Fruit fly (Drosophila melanogaster) whole organism, embryonic: ENCODE measurements around the gene CG2854.

Experiments used
- Ada2b ChIP-seq: fragments of 200-800 bp; sonication (Bioruptor generic); IDR thresholded peaks from 2 replicates; pipeline ENCODE4 v1.3.6; 2022; ENCODE audit warnings: missing biosample characterization, missing genetic modification characterization
- Atf-2 ChIP-seq: fragments of 200-800 bp; sonication (Bioruptor generic); optimal IDR thresholded peaks from 2 replicates; lab custom pipeline; 2016; ENCODE audit warnings: missing biosample characterization, missing genetic modification characterization
- B-H2 ChIP-seq: fragments of 200-800 bp; sonication (Bioruptor generic); optimal IDR thresholded peaks from 2 replicates; lab custom pipeline; 2018; ENCODE audit warnings: missing biosample characterization, mild to moderate bottlenecking, missing genetic modification characterization
- Blimp-1 ChIP-seq: fragments of 200-800 bp; sonication (Bioruptor generic); optimal IDR thresholded peaks from 3 replicates; lab custom pipeline; 2018; ENCODE audit warnings: missing biosample characterization, missing genetic modification characterization, mild to moderate bottlenecking, moderate library complexity, missing genetic modification reagents
- CG14965 ChIP-seq: fragments of 200-800 bp; sonication (Bioruptor generic); optimal IDR thresholded peaks from 2 replicates; lab custom pipeline; 2016; ENCODE audit warnings: missing biosample characterization, missing genetic modification characterization, borderline replicate concordance
- CG1529 ChIP-seq: fragments of 200-800 bp; sonication (Bioruptor generic); optimal IDR thresholded peaks from 3 replicates; lab custom pipeline; 2018; ENCODE audit warnings: missing biosample characterization, missing genetic modification characterization
- CG2120 ChIP-seq: fragments of 200-800 bp; sonication (Bioruptor generic); optimal IDR thresholded peaks from 3 replicates; lab custom pipeline; 2016; ENCODE audit warnings: missing biosample characterization, missing genetic modification characterization
- CG2199 ChIP-seq: fragments of 200-800 bp; sonication (Bioruptor generic); IDR thresholded peaks from 3 replicates; pipeline ENCODE4 v1.3.6; 2022; ENCODE audit warnings: missing biosample characterization, missing genetic modification characterization
- CG31224 ChIP-seq: fragments of 200-800 bp; sonication (Bioruptor generic); IDR thresholded peaks from 2 replicates; pipeline ENCODE4 v1.3.6; 2022; ENCODE audit warnings: missing biosample characterization, missing genetic modification characterization
- CG32767 ChIP-seq: fragments of 200-800 bp; sonication (Bioruptor generic); IDR thresholded peaks from 2 replicates; pipeline ENCODE4 v1.3.6; 2022; ENCODE audit warnings: missing biosample characterization, missing genetic modification characterization
- CG3281 ChIP-seq: fragments of 200-800 bp; sonication (Bioruptor generic); optimal IDR thresholded peaks from 3 replicates; lab custom pipeline; 2017; ENCODE audit warnings: missing biosample characterization, mild to moderate bottlenecking, missing genetic modification characterization
- CG33213 ChIP-seq: fragments of 200-800 bp; sonication (Bioruptor generic); optimal IDR thresholded peaks from 3 replicates; lab custom pipeline; 2016; ENCODE audit warnings: missing biosample characterization, missing genetic modification characterization
- CG5180 ChIP-seq: fragments of 200-800 bp; sonication (Bioruptor generic); optimal IDR thresholded peaks from 3 replicates; lab custom pipeline; 2017; ENCODE audit warnings: missing biosample characterization, missing genetic modification characterization, mild to moderate bottlenecking, moderate library complexity, missing genetic modification reagents
- CG5245 ChIP-seq: fragments of 200-800 bp; sonication (Bioruptor generic); optimal IDR thresholded peaks from 3 replicates; lab custom pipeline; 2016; ENCODE audit warnings: missing biosample characterization, missing genetic modification characterization
- CG6654 ChIP-seq: fragments of 200-800 bp; sonication (Bioruptor generic); optimal IDR thresholded peaks from 2 replicates; lab custom pipeline; 2017; ENCODE audit warnings: missing biosample characterization, mild to moderate bottlenecking, missing genetic modification characterization
- CG6813 ChIP-seq: fragments of 200-800 bp; sonication (Bioruptor generic); optimal IDR thresholded peaks from 2 replicates; lab custom pipeline; 2017; ENCODE audit warnings: missing biosample characterization, missing genetic modification characterization, mild to moderate bottlenecking, moderate library complexity, missing genetic modification reagents
- CG8281 ChIP-seq: fragments of 200-800 bp; sonication (Bioruptor generic); optimal IDR thresholded peaks from 2 replicates; lab custom pipeline; 2018; ENCODE audit warnings: missing biosample characterization, mild to moderate bottlenecking, missing genetic modification characterization, moderate library complexity
- CG9727 ChIP-seq: fragments of 200-800 bp; sonication (Bioruptor generic); optimal IDR thresholded peaks from 3 replicates; lab custom pipeline; 2017; ENCODE audit warnings: missing biosample characterization, mild to moderate bottlenecking, missing genetic modification characterization
- Fer1 ChIP-seq: fragments of 200-800 bp; sonication (Bioruptor generic); optimal IDR thresholded peaks from 2 replicates; lab custom pipeline; 2017; ENCODE audit warnings: missing biosample characterization, mild to moderate bottlenecking, missing genetic modification characterization
- Hr51 ChIP-seq, 2 experiments: fragments of 200-800 bp; sonication (Bioruptor generic); optimal IDR thresholded peaks; 2 replicates in 1 of 2; 3 replicates in 1 of 2; lab custom pipeline; 2016 to 2018; ENCODE audit warnings: missing biosample characterization in 2 of 2, missing genetic modification characterization in 2 of 2, mild to moderate bottlenecking in 1 of 2, moderate library complexity in 1 of 2
- Meics ChIP-seq: fragments of 200-800 bp; sonication (Bioruptor generic); optimal IDR thresholded peaks from 2 replicates; lab custom pipeline; 2017; ENCODE audit warnings: missing biosample characterization, mild to moderate bottlenecking, missing genetic modification characterization
- Ptx1 ChIP-seq: fragments of 200-800 bp; sonication (Bioruptor generic); IDR thresholded peaks from 2 replicates; pipeline ENCODE4 v1.3.6; 2022; ENCODE audit warnings: missing biosample characterization, missing genetic modification characterization
- Scr ChIP-seq: fragments of 200-800 bp; sonication (Bioruptor generic); IDR thresholded peaks from 2 replicates; pipeline ENCODE4 v1.3.6; 2022; ENCODE audit warnings: missing biosample characterization, missing genetic modification characterization; ENCODE audit not compliant: partially characterized antibody
- TFAM ChIP-seq: fragments of 200-800 bp; sonication (Bioruptor generic); optimal IDR thresholded peaks from 2 replicates; lab custom pipeline; 2017; ENCODE audit warnings: missing biosample characterization, missing genetic modification characterization, inconsistent platforms
- ash1 ChIP-seq: fragments of 200-800 bp; sonication (Bioruptor generic); optimal IDR thresholded peaks from 2 replicates; lab custom pipeline; 2018; ENCODE audit warnings: missing biosample characterization, mild to moderate bottlenecking, missing genetic modification characterization
- br ChIP-seq: fragments of >200 bp; optimal IDR thresholded peaks from 2 replicates; lab custom pipeline; 2017
- cg ChIP-seq: fragments of 200-800 bp; sonication (Bioruptor generic); optimal IDR thresholded peaks from 3 replicates; lab custom pipeline; 2019; ENCODE audit warnings: missing biosample characterization, mild to moderate bottlenecking, missing genetic modification characterization, moderate library complexity
- corto ChIP-seq: fragments of 200-800 bp; sonication (Bioruptor generic); optimal IDR thresholded peaks from 2 replicates; lab custom pipeline; 2016; ENCODE audit warnings: missing biosample characterization, mild to moderate bottlenecking, missing genetic modification characterization, moderate library complexity
- crol ChIP-seq: fragments of 200-800 bp; sonication (Bioruptor generic); IDR thresholded peaks from 2 replicates; pipeline ENCODE4 v1.3.6; 2022; ENCODE audit warnings: missing biosample characterization, missing genetic modification characterization
- cwo ChIP-seq: fragments of 200-800 bp; sonication (Bioruptor generic); optimal IDR thresholded peaks from 3 replicates; lab custom pipeline; 2017; ENCODE audit warnings: missing biosample characterization, missing genetic modification characterization, mild to moderate bottlenecking, moderate library complexity, missing genetic modification reagents
- dmrt11E ChIP-seq: fragments of 200-800 bp; sonication (Bioruptor generic); optimal IDR thresholded peaks from 3 replicates; lab custom pipeline; 2018; ENCODE audit warnings: missing biosample characterization, mild to moderate bottlenecking, missing genetic modification characterization, moderate library complexity
- dmrt99B ChIP-seq: fragments of 200-800 bp; sonication (Bioruptor generic); optimal IDR thresholded peaks from 2 replicates; lab custom pipeline; 2018; ENCODE audit warnings: missing biosample characterization, mild to moderate bottlenecking, missing genetic modification characterization, moderate library complexity
- eve ChIP-seq, 2 experiments: fragments of >200 bp; optimal IDR thresholded peaks; 2 replicates each; lab custom pipeline; 2017; ENCODE audit warnings: missing biosample characterization in 2 of 2, missing genetic modification characterization in 2 of 2
- gce ChIP-seq: fragments of 200-800 bp; sonication (Bioruptor generic); IDR thresholded peaks from 3 replicates; pipeline ENCODE4 v1.3.6; 2022; ENCODE audit warnings: missing biosample characterization, missing genetic modification characterization
- knrl ChIP-seq: fragments of 200-800 bp; sonication (Bioruptor generic); IDR thresholded peaks from 3 replicates; pipeline ENCODE4 v1.3.6; 2022; ENCODE audit warnings: missing biosample characterization, missing genetic modification characterization; ENCODE audit not compliant: partially characterized antibody
- lmd ChIP-seq: fragments of 200-800 bp; sonication (Bioruptor generic); IDR thresholded peaks from 2 replicates; pipeline ENCODE4 v1.3.6; 2022; ENCODE audit warnings: missing biosample characterization, missing genetic modification characterization
- mam ChIP-seq: fragments of 200-800 bp; sonication (Bioruptor generic); optimal IDR thresholded peaks from 3 replicates; lab custom pipeline; 2016; ENCODE audit warnings: missing biosample characterization, missing genetic modification characterization
- mld ChIP-seq: fragments of 200-800 bp; sonication (Bioruptor generic); IDR thresholded peaks from 3 replicates; pipeline ENCODE4 v1.3.6; 2022; ENCODE audit warnings: missing biosample characterization, missing genetic modification characterization; ENCODE audit not compliant: partially characterized antibody
- peb ChIP-seq: fragments of 200-800 bp; sonication (Bioruptor generic); IDR thresholded peaks from 2 replicates; pipeline ENCODE4 v1.3.6; 2022; ENCODE audit warnings: missing biosample characterization, missing genetic modification characterization
- run ChIP-seq: fragments of 200-800 bp; sonication (Bioruptor generic); optimal IDR thresholded peaks from 3 replicates; lab custom pipeline; 2018; ENCODE audit warnings: missing biosample characterization, mild to moderate bottlenecking, missing genetic modification characterization
- sc ChIP-seq, 3 experiments: fragments of >200 bp in 2 of 3; fragments of 200-800 bp in 1 of 3; sonication (Bioruptor generic) in 1 of 3; optimal IDR thresholded peaks; 2 replicates in 2 of 3; 3 replicates in 1 of 3; lab custom pipeline; 2017; ENCODE audit warnings: mild to moderate bottlenecking in 1 of 3, missing biosample characterization in 1 of 3, missing genetic modification characterization in 1 of 3, missing genetic modification reagents in 1 of 3
- sens ChIP-seq: fragments of 200-800 bp; sonication (Bioruptor generic); peaks from one replicate; lab custom pipeline; 2016; ENCODE audit warnings: missing biosample characterization, missing genetic modification characterization
- sisA ChIP-seq: fragments of 200-800 bp; sonication (Bioruptor generic); IDR thresholded peaks from 2 replicates; pipeline ENCODE4 v1.3.6; 2022; ENCODE audit warnings: missing biosample characterization, missing genetic modification characterization
- sob ChIP-seq: fragments of 200-800 bp; sonication (Bioruptor generic); IDR thresholded peaks from 2 replicates; pipeline ENCODE4 v1.3.6; 2022; ENCODE audit warnings: missing biosample characterization, missing genetic modification characterization
- tin ChIP-seq: fragments of 200-800 bp; sonication (Bioruptor generic); optimal IDR thresholded peaks from 3 replicates; lab custom pipeline; 2016; ENCODE audit warnings: missing biosample characterization, missing genetic modification characterization
- tll ChIP-seq, 2 experiments: fragments of 200-800 bp in 1 of 2; fragments of >200 bp in 1 of 2; sonication (Bioruptor generic) in 1 of 2; optimal IDR thresholded peaks; 2 replicates each; lab custom pipeline; 2017 to 2019; ENCODE audit warnings: missing biosample characterization in 2 of 2, missing genetic modification characterization in 2 of 2, mild to moderate bottlenecking in 1 of 2, moderate library complexity in 1 of 2
- trem ChIP-seq: fragments of 200-800 bp; optimal IDR thresholded peaks from 3 replicates; lab custom pipeline; 2019; ENCODE audit warnings: missing biosample characterization, mild to moderate bottlenecking, missing genetic modification characterization, moderate library complexity
- tx ChIP-seq: fragments of 200-800 bp; sonication (Bioruptor generic); optimal IDR thresholded peaks from 2 replicates; lab custom pipeline; 2016; ENCODE audit warnings: missing biosample characterization, missing genetic modification characterization
- unpg ChIP-seq: fragments of 200-800 bp; sonication (Bioruptor generic); optimal IDR thresholded peaks from 3 replicates; lab custom pipeline; 2018; ENCODE audit warnings: missing biosample characterization, mild to moderate bottlenecking, missing genetic modification characterization, moderate library complexity
- yki ChIP-seq: fragments of >200 bp; optimal IDR thresholded peaks from 3 replicates; lab custom pipeline; 2018

CG2854 gene

DNA sequence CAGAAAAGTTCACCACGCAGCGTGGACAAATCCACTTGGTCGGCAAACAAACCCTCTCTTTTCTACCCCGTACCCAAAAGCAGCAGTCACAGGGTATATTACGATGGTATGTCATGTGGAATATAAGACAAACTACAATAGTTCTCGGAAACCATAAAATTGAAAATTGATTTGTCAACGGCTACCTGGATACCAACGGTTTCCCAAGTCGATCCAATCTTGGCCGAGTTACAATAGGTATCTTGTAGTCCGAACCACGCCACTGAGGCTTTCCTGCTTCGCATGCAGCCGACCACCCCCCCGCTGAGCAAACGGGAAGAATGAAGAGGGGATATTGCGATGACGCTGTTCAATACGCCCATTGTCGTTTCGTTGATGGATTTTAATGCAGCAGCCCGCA is 8.6 kb upstream of the CG2854 start (continued):
- TF ChIP-seq Ada2b (GFP tag; lab: Robert Waterston, UW) (peak; percentile 50; the same call in 1 of the 2 replicates), dmrt11E (tag; lab: Kevin White, UChicago) (peak; percentile 69), knrl (GFP tag; lab: Robert Waterston, UW) (no peak), sens (GFP tag; lab: Kevin White, UChicago) (peak; percentile 97), CG14965 (GFP tag; lab: Kevin White, UChicago) (peak; percentile 17), CG33213 (GFP tag; lab: Kevin White, UChicago) (no peak), Scr (GFP tag; lab: Robert Waterston, UW) (no peak), yki (lab: Kevin White, UChicago) (no peak), lmd (peak; percentile 71), run (tag; lab: Kevin White, UChicago) (no peak), crol (GFP tag; lab: Robert Waterston, UW) (peak; percentile 50; the same call in 1 of the 2 replicates), TFAM (GFP tag; lab: Kevin White, UChicago) (no peak), Meics (GFP tag; lab: Kevin White, UChicago) (peak; percentile 14), CG6813 (peak; percentile 26), CG2199 (GFP tag; lab: Robert Waterston, UW) (peak; percentile 49; the same call in 1 of the 3 replicates), Ptx1 (GFP tag; lab: Robert Waterston, UW) (peak; percentile 82), mam (peak; percentile 58), Blimp-1 (GFP tag; lab: Kevin White, UChicago) (peak; percentile 57), br (lab: Kevin White, UChicago) (no peak), corto (no peak), CG5245 (peak; percentile 0), CG3281 (GFP tag; lab: Kevin White, UChicago) (no peak), CG31224 (peak; percentile 50), cwo (GFP tag; lab: Kevin White, UChicago) (no peak), gce (GFP tag; lab: Robert Waterston, UW) (peak; percentile 75; the same call in 2 of the 3 replicates), B-H2 (no peak), Atf-2 (peak; percentile 33), Fer1 (no peak), CG1529 (GFP tag; lab: Kevin White, UChicago) (peak; percentile 32), CG9727 (peak; percentile 62), Hr51 (GFP tag; optimal IDR thresholded peaks at IDR 0.05; lab: Kevin White, UChicago) (peak in 1 of 2 experiments; percentile 28), mld (no peak), unpg (GFP tag; lab: Kevin White, UChicago) (peak; percentile 40), CG6654 (GFP tag; lab: Kevin White, UChicago) (no peak), ash1 (GFP tag; lab: Kevin White, UChicago) (no peak), tx (no peak), trem (tag; lab: Kevin White, UChicago) (peak; percentile 20), tll (GFP tag; optimal IDR thresholded peaks at IDR 0.05; lab: Kevin White, UChicago) (no peak), dmrt99B (tag; lab: Kevin White, UChicago) (peak; percentile 82), cg (GFP tag; lab: Kevin White, UChicago) (no peak), peb (GFP tag; lab: Robert Waterston, UW) (peak; percentile 79), sisA (GFP tag; lab: Robert Waterston, UW) (peak; percentile 75), CG8281 (no peak), sob (GFP tag; lab: Robert Waterston, UW) (peak; percentile 58; the same call in 1 of the 2 replicates), CG2120 (peak; percentile 32), CG32767 (GFP tag; lab: Robert Waterston, UW) (no peak; the same call in 1 of the 2 replicates), CG5180 (GFP tag; lab: Kevin White, UChicago) (no peak), eve (GFP tag; optimal IDR thresholded peaks at IDR 0.05; lab: Kevin White, UChicago) (peak in 1 of 2 experiments; percentile 21), sc (optimal IDR thresholded peaks at IDR 0.05; lab: Kevin White, UChicago) (no peak), sc (GFP tag; optimal IDR thresholded peaks at IDR 0.05; lab: Kevin White, UChicago) (peak; percentile 18), tin (GFP tag; lab: Kevin White, UChicago) (peak; percentile 17)
